Fruit fly (Drosophila melanogaster): Measurements from ENCODE around the gene Unc-76.

The Unc-76 gene

dm6 chrX:2050070-2050899, 30.1 kb upstream of the Unc-76 start, which contains the start of gene moody (continued):
- TF ChIP-seq sug (tag; optimal IDR thresholded peaks at IDR 0.05), result peak; percentile 97
- peak; percentile 98 for TF ChIP-seq caup (GFP tag; optimal IDR thresholded peaks at IDR 0.05; ENCODE audit: severe bottlenecking)
- peak; percentile 95 for TF ChIP-seq sim (GFP tag; IDR thresholded peaks at IDR 0.05)
- TF ChIP-seq CG12071 (GFP tag; optimal IDR thresholded peaks at IDR 0.05), result peak; percentile 98
- TF ChIP-seq CoRest (tag; optimal IDR thresholded peaks at IDR 0.05), result peak; percentile 95
- peak; percentile 98 for TF ChIP-seq CG12219 (GFP tag; optimal IDR thresholded peaks at IDR 0.05)
- peak; percentile 32; the same call in 1 of the 3 replicates for TF ChIP-seq knrl (GFP tag; IDR thresholded peaks at IDR 0.05; ENCODE audit: partially characterized antibody)
- peak; percentile 95 for TF ChIP-seq CG16815 (GFP tag; optimal IDR thresholded peaks at IDR 0.05)
- peak; percentile 97 for TF ChIP-seq CG2678 (tag; optimal IDR thresholded peaks at IDR 0.05)
- TF ChIP-seq ind (GFP tag; optimal IDR thresholded peaks at IDR 0.05), result peak; percentile 99
- TF ChIP-seq CG7987 (GFP tag; optimal IDR thresholded peaks at IDR 0.05), result peak; percentile 97
- TF ChIP-seq vvl (GFP tag; IDR thresholded peaks at IDR 0.05), result peak; percentile 99
- peak; percentile 94 for TF ChIP-seq CG8089 (GFP tag; optimal IDR thresholded peaks at IDR 0.05)
- peak; percentile 88 for TF ChIP-seq Bdp1 (GFP tag; optimal IDR thresholded peaks at IDR 0.05)
- peak; percentile 97 for TF ChIP-seq BtbVII (GFP tag; optimal IDR thresholded peaks at IDR 0.05)
- TF ChIP-seq seq (GFP tag; IDR thresholded peaks at IDR 0.05), result peak; percentile 96
- TF ChIP-seq ttk (GFP tag; IDR thresholded peaks at IDR 0.05), result peak; percentile 97
- peak; percentile 57; the same call in 1 of the 2 replicates for TF ChIP-seq Dip2 (GFP tag; IDR thresholded peaks at IDR 0.05)
- no peak for TF ChIP-seq CG16813 (GFP tag; IDR thresholded peaks at IDR 0.05; ENCODE audit: partially characterized antibody)
- peak; percentile 91 for TF ChIP-seq CG9727 (GFP tag; optimal IDR thresholded peaks at IDR 0.05)
- TF ChIP-seq H15 (GFP tag; IDR thresholded peaks at IDR 0.05), result peak; percentile 98
- TF ChIP-seq lab (GFP tag; optimal IDR thresholded peaks at IDR 0.05), result peak; percentile 99
- TF ChIP-seq Optix (GFP tag; IDR thresholded peaks at IDR 0.05), result peak; percentile 97
- peak; percentile 80 for TF ChIP-seq CG17186 (GFP tag; optimal IDR thresholded peaks at IDR 0.05)
- TF ChIP-seq Rfx (GFP tag; IDR thresholded peaks at IDR 0.05), result peak; percentile 100
- peak; percentile 92 for TF ChIP-seq CG4854 (GFP tag; optimal IDR thresholded peaks at IDR 0.05)
- no peak for TF ChIP-seq h (optimal IDR thresholded peaks at IDR 0.05)
- peak; percentile 96 for TF ChIP-seq CG7839 (tag; optimal IDR thresholded peaks at IDR 0.05)
- TF ChIP-seq CG11696 (GFP tag; IDR thresholded peaks at IDR 0.05), result peak; percentile 92
- TF ChIP-seq Sin3A (optimal IDR thresholded peaks at IDR 0.05), result no peak
- peak; percentile 94 for TF ChIP-seq gcm (GFP tag; optimal IDR thresholded peaks at IDR 0.05)
- TF ChIP-seq CG3995 (GFP tag; optimal IDR thresholded peaks at IDR 0.05), result peak; percentile 81
- TF ChIP-seq nmo (GFP tag; optimal IDR thresholded peaks at IDR 0.05), result peak; percentile 88
- TF ChIP-seq CG7372 (GFP tag; IDR thresholded peaks at IDR 0.05), result peak; percentile 98
- TF ChIP-seq ATbp (GFP tag; optimal IDR thresholded peaks at IDR 0.05), result peak; percentile 96
- TF ChIP-seq CG32767 (GFP tag; IDR thresholded peaks at IDR 0.05), result peak; percentile 94
- TF ChIP-seq CG11247 (GFP tag; IDR thresholded peaks at IDR 0.05), result peak; percentile 99
- peak; percentile 93 for TF ChIP-seq CG1602 (GFP tag; optimal IDR thresholded peaks at IDR 0.05)
- TF ChIP-seq CG12769 (tag; optimal IDR thresholded peaks at IDR 0.05), result peak; percentile 100
- no peak for TF ChIP-seq eve (GFP tag; optimal IDR thresholded peaks at IDR 0.05)
- peak; percentile 98 to 99 for TF ChIP-seq dpn (GFP tag; optimal IDR thresholded peaks at IDR 0.05)
- TF ChIP-seq CG14667 (GFP tag; IDR thresholded peaks at IDR 0.05), result peak; percentile 98
- TF ChIP-seq CG15269 (tag; optimal IDR thresholded peaks at IDR 0.05), result peak; percentile 97
- TF ChIP-seq trem (tag; optimal IDR thresholded peaks at IDR 0.05), result peak; percentile 58
- peak; percentile 93 for TF ChIP-seq CG17361 (GFP tag; IDR thresholded peaks at IDR 0.05)
- TF ChIP-seq CG3847 (GFP tag; IDR thresholded peaks at IDR 0.05), result peak; percentile 99
- TF ChIP-seq crc (GFP tag; optimal IDR thresholded peaks at IDR 0.05), result peak; percentile 95
- no peak for TF ChIP-seq CG7963 (GFP tag; IDR thresholded peaks at IDR 0.05; ENCODE audit: partially characterized antibody)
- TF ChIP-seq Trl (optimal IDR thresholded peaks at IDR 0.05), result peak; percentile 82
- peak; percentile 96 for TF ChIP-seq Trl (GFP tag; optimal IDR thresholded peaks at IDR 0.05)
